Worm (Caenorhabditis elegans) whole organism, late embryonic: ENCODE results near the gene W08F4.13.

ENCODE experiments used
- C08G9.2 ChIP-seq: sonication (generic microtip); optimal IDR thresholded peaks from 2 replicates; lab custom pipeline; 2016; ENCODE audit warnings: mild to moderate bottlenecking, missing genetic modification characterization, moderate library complexity, missing compliant biosample characterization
- C38D4.7 ChIP-seq: fragments of 200-800 bp; sonication (Bioruptor generic); optimal IDR thresholded peaks from 2 replicates; lab custom pipeline; 2018; ENCODE audit warnings: mild to moderate bottlenecking, missing genetic modification characterization, moderate library complexity, missing compliant biosample characterization
- F13H6.1 ChIP-seq: sonication (generic microtip); optimal IDR thresholded peaks from 2 replicates; lab custom pipeline; 2016; ENCODE audit warnings: missing genetic modification characterization, missing compliant biosample characterization
- Y22D7AL.16 ChIP-seq: sonication (generic microtip); optimal IDR thresholded peaks from 2 replicates; lab custom pipeline; 2016; ENCODE audit warnings: missing genetic modification characterization, missing compliant biosample characterization
- ahr-1 ChIP-seq: sonication (generic microtip); optimal IDR thresholded peaks from 2 replicates; lab custom pipeline; 2016; ENCODE audit warnings: missing genetic modification characterization, missing compliant biosample characterization
- ama-1 ChIP-seq: fragments of 150-350 bp; optimal IDR thresholded peaks from 2 replicates; lab custom pipeline; 2014
- ceh-14 ChIP-seq: sonication (generic microtip); optimal IDR thresholded peaks from 2 replicates; lab custom pipeline; 2016; ENCODE audit warnings: missing genotype, missing genetic modification characterization, missing compliant biosample characterization
- ceh-24 ChIP-seq: sonication (generic microtip); optimal IDR thresholded peaks from 2 replicates; lab custom pipeline; 2016; ENCODE audit warnings: mild to moderate bottlenecking, missing genetic modification characterization, missing compliant biosample characterization
- ceh-45 ChIP-seq: fragments of 200-800 bp; sonication (Bioruptor generic); IDR thresholded peaks from 2 replicates; pipeline ENCODE4 v1.3.6; 2022; ENCODE audit warnings: missing genetic modification reagents, missing genetic modification characterization, missing compliant biosample characterization
- ceh-48 ChIP-seq: sonication (generic microtip); optimal IDR thresholded peaks from 2 replicates; lab custom pipeline; 2016; ENCODE audit warnings: missing genetic modification characterization, inconsistent platforms, missing compliant biosample characterization
- ceh-9 ChIP-seq: sonication (generic microtip); optimal IDR thresholded peaks from 2 replicates; lab custom pipeline; 2016; ENCODE audit warnings: mild to moderate bottlenecking, missing genetic modification characterization, inconsistent platforms, missing compliant biosample characterization
- che-1 ChIP-seq: sonication (generic microtip); optimal IDR thresholded peaks from 2 replicates; lab custom pipeline; 2016; ENCODE audit warnings: mild to moderate bottlenecking, missing genetic modification characterization, missing compliant biosample characterization
- dve-1 ChIP-seq: sonication (generic microtip); optimal IDR thresholded peaks from 2 replicates; lab custom pipeline; 2017; ENCODE audit warnings: antibody characterized with exemption, mild to moderate bottlenecking, missing genetic modification characterization, missing compliant biosample characterization
- elt-4 ChIP-seq: sonication (generic microtip); optimal IDR thresholded peaks from 2 replicates; lab custom pipeline; 2016; ENCODE audit warnings: missing genetic modification characterization, missing compliant biosample characterization
- eyg-1 ChIP-seq: sonication (generic microtip); optimal IDR thresholded peaks from 2 replicates; lab custom pipeline; 2016; ENCODE audit warnings: missing genotype, missing genetic modification characterization, missing compliant biosample characterization
- fax-1 ChIP-seq: sonication (generic microtip); optimal IDR thresholded peaks from 2 replicates; lab custom pipeline; 2016; ENCODE audit warnings: missing genotype, missing genetic modification characterization, missing compliant biosample characterization
- fkh-10 ChIP-seq: fragments of 150-350 bp; optimal IDR thresholded peaks from 2 replicates; lab custom pipeline; 2014; ENCODE audit warnings: missing biosample characterization, missing genetic modification reagents, missing genetic modification characterization
- hlh-13 ChIP-seq: fragments of 200-800 bp; sonication (Bioruptor generic); optimal IDR thresholded peaks from 2 replicates; lab custom pipeline; 2018; ENCODE audit warnings: mild to moderate bottlenecking, missing genetic modification characterization, missing compliant biosample characterization
- hlh-30 ChIP-seq: sonication (generic microtip); optimal IDR thresholded peaks from 2 replicates; lab custom pipeline; 2017; ENCODE audit warnings: antibody characterized with exemption, missing genetic modification characterization, missing compliant biosample characterization; ENCODE audit not compliant: insufficient read depth
- hlh-6 ChIP-seq: sonication (generic microtip); optimal IDR thresholded peaks from 2 replicates; lab custom pipeline; 2016; ENCODE audit warnings: missing genotype, missing genetic modification characterization, missing compliant biosample characterization
- hlh-8 ChIP-seq: sonication (generic microtip); optimal IDR thresholded peaks from 2 replicates; lab custom pipeline; 2016; ENCODE audit warnings: missing genotype, missing genetic modification characterization, missing compliant biosample characterization
- lim-6 ChIP-seq: sonication (generic microtip); optimal IDR thresholded peaks from 2 replicates; lab custom pipeline; 2016; ENCODE audit warnings: missing genetic modification characterization, missing compliant biosample characterization
- lin-11 ChIP-seq: fragments of 200-800 bp; sonication (Bioruptor generic); optimal IDR thresholded peaks from 2 replicates; lab custom pipeline; 2018; ENCODE audit warnings: mild to moderate bottlenecking, missing genetic modification characterization, missing compliant biosample characterization
- madf-2 ChIP-seq: sonication (generic microtip); optimal IDR thresholded peaks from 2 replicates; lab custom pipeline; 2017; ENCODE audit warnings: missing genetic modification characterization, missing compliant biosample characterization
- nfya-1 ChIP-seq: sonication (generic microtip); optimal IDR thresholded peaks from 2 replicates; lab custom pipeline; 2017; ENCODE audit warnings: missing genetic modification characterization, mild to moderate bottlenecking, missing compliant biosample characterization, antibody characterized with exemption, moderate library complexity
- nhr-232 ChIP-seq: sonication (generic microtip); optimal IDR thresholded peaks from 2 replicates; lab custom pipeline; 2016; ENCODE audit warnings: missing genetic modification characterization, missing compliant biosample characterization
- pag-3 ChIP-seq: sonication (generic microtip); optimal IDR thresholded peaks from 2 replicates; lab custom pipeline; 2016; ENCODE audit warnings: missing compliant biosample characterization, missing genetic modification characterization, borderline replicate concordance
- pax-1 ChIP-seq: fragments of 150-350 bp; optimal IDR thresholded peaks from 2 replicates; lab custom pipeline; 2014; ENCODE audit warnings: missing biosample characterization, missing genetic modification characterization
- pha-2 ChIP-seq: sonication (generic microtip); optimal IDR thresholded peaks from 2 replicates; lab custom pipeline; 2017; ENCODE audit warnings: mild to moderate bottlenecking, missing genetic modification characterization, missing compliant biosample characterization
- pha-4 ChIP-seq: fragments of 150-350 bp; optimal IDR thresholded peaks from 2 replicates; lab custom pipeline; 2018; ENCODE audit warnings: missing biosample characterization, missing genetic modification reagents, missing genetic modification characterization
- pqm-1 ChIP-seq: sonication (generic microtip); optimal IDR thresholded peaks from 2 replicates; lab custom pipeline; 2016; ENCODE audit warnings: missing genetic modification characterization, missing compliant biosample characterization
- pros-1 ChIP-seq: fragments of 150-350 bp; optimal IDR thresholded peaks from 2 replicates; lab custom pipeline; 2014; ENCODE audit warnings: missing biosample characterization, missing genetic modification reagents, missing genetic modification characterization
- sdc-2 ChIP-seq: sonication (generic microtip); optimal IDR thresholded peaks from 2 replicates; lab custom pipeline; 2016; ENCODE audit warnings: missing genotype, missing genetic modification characterization, missing compliant biosample characterization
- sox-2 ChIP-seq: fragments of 200-800 bp; sonication (Bioruptor generic); IDR thresholded peaks from 2 replicates; pipeline ENCODE4 v1.3.6; 2022; ENCODE audit warnings: missing genetic modification reagents, missing genetic modification characterization, missing compliant biosample characterization
- ttx-3 ChIP-seq: sonication (generic microtip); optimal IDR thresholded peaks from 2 replicates; lab custom pipeline; 2016; ENCODE audit warnings: missing genetic modification reagents, missing genetic modification characterization, missing compliant biosample characterization
- unc-55 ChIP-seq: sonication (generic microtip); optimal IDR thresholded peaks from 2 replicates; lab custom pipeline; 2017; ENCODE audit warnings: missing biosample characterization, missing genetic modification reagents, missing genetic modification characterization
- ztf-16 ChIP-seq: sonication (generic microtip); optimal IDR thresholded peaks from 2 replicates; lab custom pipeline; 2017; ENCODE audit warnings: missing genetic modification characterization, missing compliant biosample characterization

Gene W08F4.13

DNA sequence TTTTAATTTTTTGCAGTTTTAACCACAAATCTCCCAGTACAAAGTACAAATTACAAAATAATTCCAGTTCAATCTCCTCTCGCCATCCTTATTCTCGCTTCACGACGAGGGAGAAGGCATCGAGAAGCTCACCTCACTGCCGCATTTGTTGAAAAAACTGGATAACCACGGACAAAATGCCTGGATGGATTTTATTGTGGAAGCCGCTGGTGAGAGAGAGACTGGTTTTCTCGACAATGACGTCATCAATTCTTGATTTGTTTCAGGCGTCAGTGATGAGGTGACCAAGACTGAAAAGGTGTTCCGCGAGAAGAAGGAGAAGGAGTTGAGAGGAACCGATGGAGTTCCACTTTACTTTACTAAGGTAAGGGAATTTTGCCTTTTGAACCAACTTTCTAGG, 35.1 kb upstream of the W08F4.13 start:
- no peak for TF ChIP-seq Y22D7AL.16 (tag; lab: Kevin White, UChicago)
- TF ChIP-seq lin-11 (tag; lab: Kevin White, UChicago): no peak
- no peak for TF ChIP-seq pros-1 (tag; lab: Kevin White, UChicago)
- no peak for TF ChIP-seq ceh-45
- TF ChIP-seq ttx-3 (tag; lab: Kevin White, UChicago): no peak
- TF ChIP-seq ceh-9 (tag; lab: Kevin White, UChicago): no peak
- no peak for TF ChIP-seq pag-3 (tag; lab: Kevin White, UChicago)
- no peak for TF ChIP-seq C38D4.7
- no peak for TF ChIP-seq hlh-13 (GFP tag; lab: Kevin White, UChicago)
- no peak for TF ChIP-seq hlh-30 (tag; lab: Kevin White, UChicago)
- TF ChIP-seq sox-2 (GFP tag; lab: Robert Waterston, UW): no peak

DNA sequence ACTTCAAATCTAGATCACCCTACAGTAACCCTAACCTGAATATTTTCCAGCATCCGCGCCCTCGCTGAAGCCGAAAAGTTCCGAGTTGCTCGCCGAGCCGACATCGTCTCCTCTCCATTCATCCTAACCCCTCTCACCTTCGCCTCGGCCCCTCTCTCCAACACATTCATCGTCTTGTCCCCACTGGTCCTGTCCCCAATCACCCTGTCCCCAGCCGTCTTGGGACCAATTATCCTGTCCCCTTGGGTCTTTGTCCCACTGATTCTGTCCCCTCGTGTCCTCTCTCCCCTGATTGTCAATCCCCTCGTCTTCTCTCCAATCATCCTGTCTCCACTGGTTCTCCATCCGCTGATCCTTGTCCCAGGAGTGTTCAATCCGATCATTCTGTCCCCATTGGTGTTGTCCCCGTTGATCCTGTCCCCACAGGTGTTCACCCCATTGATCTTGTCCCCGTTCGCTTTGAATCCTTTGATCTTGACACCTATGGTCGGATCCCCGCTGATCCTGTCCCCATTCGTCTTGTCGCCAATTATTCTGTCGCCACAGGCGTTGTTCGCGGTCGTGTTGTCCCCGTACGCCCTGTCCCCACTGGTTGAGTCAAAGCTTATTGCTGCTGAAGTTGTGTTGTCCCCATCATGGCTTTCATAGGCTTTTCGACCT, 33.2 kb upstream of the W08F4.13 start, which contains the start of gene lips-7:
Gene lips-7 (plus strand): TSS at position 610 of the 660 bp plus-strand sequence.
- TF ChIP-seq pha-4: no peak
- peak; percentile 49 for TF ChIP-seq hlh-6 (tag; lab: Kevin White, UChicago)
- TF ChIP-seq C38D4.7: peak; percentile 10
- peak; percentile 11 for TF ChIP-seq C08G9.2 (tag; lab: Kevin White, UChicago)
- no peak for TF ChIP-seq elt-4 (tag; lab: Kevin White, UChicago)

- TF ChIP-seq pax-1: no peak
- TF ChIP-seq ama-1: no peak
- TF ChIP-seq ttx-3 (tag; lab: Kevin White, UChicago): no peak
- peak; percentile 9 for TF ChIP-seq unc-55 (GFP tag; lab: Kevin White, UChicago)
- no peak for TF ChIP-seq ceh-45
- TF ChIP-seq ceh-48 (tag; lab: Kevin White, UChicago): peak; percentile 22
- no peak for TF ChIP-seq ztf-16 (tag; lab: Kevin White, UChicago)
- TF ChIP-seq ahr-1 (tag; lab: Kevin White, UChicago): no peak
- no peak for TF ChIP-seq nhr-232
- TF ChIP-seq C38D4.7: no peak
These were observed 29.2 kb upstream of the W08F4.13 start for ce11 chrII:555371-555770.

DNA sequence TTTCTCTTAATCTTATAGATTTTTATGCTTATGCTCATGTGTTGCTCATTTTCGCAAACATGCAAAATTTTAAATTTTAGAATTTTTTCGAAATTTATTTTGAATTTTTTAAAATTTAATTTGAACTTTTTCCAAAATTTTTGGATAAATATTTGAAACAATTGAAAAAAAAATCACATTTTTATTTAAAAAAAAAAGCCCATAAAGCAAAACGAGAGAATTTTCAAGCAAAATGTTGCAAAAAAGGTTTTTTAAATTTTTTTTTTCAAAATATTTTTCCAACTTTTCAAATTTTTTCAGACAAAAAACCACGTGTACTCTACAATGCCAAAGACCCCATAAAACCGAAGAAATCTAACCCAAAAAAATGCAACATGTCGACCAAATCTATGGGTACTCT, 28.4 kb upstream of the W08F4.13 start, which contains the start of the genes C09E8.1 and C09E8.6:
Gene C09E8.1 (plus strand): TSS at position 301 of the 400 bp plus-strand sequence.
Gene C09E8.6 (plus strand): TSS at position 313 of the 400 bp plus-strand sequence.
- TF ChIP-seq sox-2 (GFP tag; lab: Robert Waterston, UW) (no peak), pha-2 (tag; lab: Kevin White, UChicago) (no peak)

ce11 chrII:568776-569175, 15.8 kb upstream of the W08F4.13 start, which contains the start of gene W08F4.5:
Gene W08F4.5, minus strand, starts transcription at chrII:568876.
- TF ChIP-seq F13H6.1 (no peak), Y22D7AL.16 (tag; lab: Kevin White, UChicago) (no peak), sdc-2 (tag; lab: Kevin White, UChicago) (no peak), ama-1 (no peak), ceh-24 (tag; lab: Kevin White, UChicago) (no peak), elt-4 (tag; lab: Kevin White, UChicago) (no peak), ahr-1 (tag; lab: Kevin White, UChicago) (no peak), fax-1 (tag; lab: Kevin White, UChicago) (no peak), eyg-1 (tag; lab: Kevin White, UChicago) (no peak)
- TF ChIP-seq, all 69 proteins: peak for 0

ce11 chrII:572010-572409, 12.6 kb upstream of the W08F4.13 start, which contains the start of gene mlt-8:
Gene mlt-8, minus strand, starts transcription at chrII:572110.
- TF ChIP-seq dve-1: no peak
- no peak for TF ChIP-seq fkh-10 (GFP tag; lab: Kevin White, UChicago)
- no peak for TF ChIP-seq pqm-1
- no peak for TF ChIP-seq nfya-1 (tag; lab: Kevin White, UChicago)
- no peak for TF ChIP-seq che-1
- no peak for TF ChIP-seq ceh-14 (tag; lab: Kevin White, UChicago)
- TF ChIP-seq F13H6.1: no peak
- no peak for TF ChIP-seq fax-1 (tag; lab: Kevin White, UChicago)
- no peak for TF ChIP-seq madf-2 (tag; lab: Kevin White, UChicago)
- TF ChIP-seq ceh-48 (tag; lab: Kevin White, UChicago): no peak
- no peak for TF ChIP-seq sdc-2 (tag; lab: Kevin White, UChicago)
- TF ChIP-seq ahr-1 (tag; lab: Kevin White, UChicago): no peak
- TF ChIP-seq hlh-8 (tag; lab: Kevin White, UChicago): no peak
- no peak for TF ChIP-seq hlh-13 (GFP tag; lab: Kevin White, UChicago)
- TF ChIP-seq pag-3 (tag; lab: Kevin White, UChicago): no peak
- TF ChIP-seq sox-2 (GFP tag; lab: Robert Waterston, UW): no peak
- TF ChIP-seq lim-6: no peak
- TF ChIP-seq, all 69 proteins: peak for 0
